Fruit fly (Drosophila melanogaster): ENCODE measurements around the gene CG9109.

DNA sequence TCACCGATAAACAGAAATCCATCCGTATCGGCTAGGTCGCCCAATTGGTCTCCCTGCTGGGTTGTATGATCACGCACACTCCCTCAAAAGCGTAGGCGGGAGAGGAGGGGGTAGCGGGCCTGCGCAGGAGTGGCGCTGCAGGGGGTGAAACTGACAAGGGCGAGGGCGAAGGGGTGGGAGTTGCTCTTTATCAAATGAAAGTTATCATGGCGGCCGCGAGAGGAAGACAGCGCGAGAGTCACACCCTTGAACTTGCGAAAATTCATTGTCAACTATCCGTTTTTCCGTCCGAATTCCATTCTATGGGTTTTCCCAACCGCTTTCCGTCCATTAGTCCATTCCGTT is 55.2 kb downstream of the CG9109 start:
- TF ChIP-seq EcR (GFP tag; optimal IDR thresholded peaks at IDR 0.05) (no peak), Ets98B (GFP tag; IDR thresholded peaks at IDR 0.05) (no peak), CG8159 (tag; optimal IDR thresholded peaks at IDR 0.05) (no peak), CG13204 (GFP tag; optimal IDR thresholded peaks at IDR 0.05) (no peak), fd96Ca (GFP tag; IDR thresholded peaks at IDR 0.05) (no peak), CG8301 (tag; optimal IDR thresholded peaks at IDR 0.05) (no peak), D1 (tag; optimal IDR thresholded peaks at IDR 0.05) (no peak), CG14655 (GFP tag; optimal IDR thresholded peaks at IDR 0.05) (no peak)
